Worm (Caenorhabditis elegans) whole organism, L2 larva: ENCODE data around the gene kin-20.
A peak's percentile ranks its signal among the peaks of the same experiment; 100 is the strongest.

Experiments used
- C34F6.9 ChIP-seq: fragments of 150-350 bp; optimal IDR thresholded peaks from 2 replicates; lab custom pipeline; 2014; ENCODE audit warnings: missing biosample characterization, missing genetic modification characterization
- F13H6.1 ChIP-seq: sonication (generic microtip); optimal IDR thresholded peaks from 2 replicates; lab custom pipeline; 2016; ENCODE audit warnings: missing genetic modification characterization, missing compliant biosample characterization
- Y55F3AM.14 ChIP-seq: fragments of 200-800 bp; sonication (Bioruptor generic); optimal IDR thresholded peaks from 2 replicates; lab custom pipeline; 2018; ENCODE audit warnings: mild to moderate bottlenecking, missing genetic modification characterization, missing compliant biosample characterization
- ZK546.5 ChIP-seq: sonication (generic microtip); optimal IDR thresholded peaks from 2 replicates; lab custom pipeline; 2017; ENCODE audit warnings: missing biosample characterization, missing genetic modification characterization
- aly-2 ChIP-seq: fragments of 150-350 bp; optimal IDR thresholded peaks from 2 replicates; lab custom pipeline; 2014; ENCODE audit warnings: missing biosample characterization, missing genetic modification characterization
- ama-1 ChIP-seq: fragments of 150-350 bp; optimal IDR thresholded peaks from 2 replicates; lab custom pipeline; 2018; ENCODE audit warnings: inconsistent platforms
- ceh-16 ChIP-seq: fragments of 150-350 bp; optimal IDR thresholded peaks from 2 replicates; lab custom pipeline; 2014; ENCODE audit warnings: missing biosample characterization, missing genetic modification characterization
- crh-2 ChIP-seq: sonication (generic microtip); optimal IDR thresholded peaks from 2 replicates; lab custom pipeline; 2017; ENCODE audit warnings: missing biosample characterization, missing genetic modification characterization
- egl-27 ChIP-seq: sonication (generic microtip); optimal IDR thresholded peaks from 3 replicates; lab custom pipeline; 2017; ENCODE audit warnings: missing biosample characterization, missing genetic modification reagents, missing genetic modification characterization
- elt-1 ChIP-seq: fragments of 150-350 bp; optimal IDR thresholded peaks from 2 replicates; lab custom pipeline; 2014; ENCODE audit warnings: missing biosample characterization, missing genetic modification characterization
- elt-3 ChIP-seq: sonication (generic microtip); optimal IDR thresholded peaks from 2 replicates; lab custom pipeline; 2017; ENCODE audit warnings: missing biosample characterization, missing genetic modification characterization
- fos-1 ChIP-seq: fragments of 150-350 bp; optimal IDR thresholded peaks from 2 replicates; lab custom pipeline; 2014; ENCODE audit warnings: missing biosample characterization, missing genetic modification characterization
- gmeb-1 ChIP-seq: fragments of 150-350 bp; optimal IDR thresholded peaks from 2 replicates; lab custom pipeline; 2014; ENCODE audit warnings: missing biosample characterization, missing genetic modification characterization
- lin-11 ChIP-seq: fragments of 150-350 bp; sonication (generic microtip); optimal IDR thresholded peaks from 2 replicates; lab custom pipeline; 2014; ENCODE audit warnings: missing biosample characterization, missing genetic modification characterization, inconsistent platforms, mixed read lengths
- mab-5 ChIP-seq: fragments of 150-350 bp; optimal IDR thresholded peaks from 2 replicates; lab custom pipeline; 2014; ENCODE audit warnings: missing biosample characterization, missing genetic modification characterization
- mbf-1 ChIP-seq: sonication (generic microtip); optimal IDR thresholded peaks from 2 replicates; lab custom pipeline; 2017; ENCODE audit warnings: missing biosample characterization, missing genetic modification characterization
- mdl-1 ChIP-seq, 2 experiments: fragments of 150-350 bp in 1 of 2; sonication (generic microtip) in 1 of 2; optimal IDR thresholded peaks; 2 replicates each; lab custom pipeline; 2017; ENCODE audit warnings: missing biosample characterization in 2 of 2, missing genetic modification characterization in 2 of 2
- nhr-10 ChIP-seq: sonication (generic microtip); optimal IDR thresholded peaks from 2 replicates; lab custom pipeline; 2017; ENCODE audit warnings: missing biosample characterization, missing genetic modification characterization
- nhr-12 ChIP-seq: fragments of 150-350 bp; optimal IDR thresholded peaks from 2 replicates; lab custom pipeline; 2014; ENCODE audit warnings: missing biosample characterization, missing genetic modification characterization
- nhr-129 ChIP-seq: fragments of 150-350 bp; optimal IDR thresholded peaks from 2 replicates; lab custom pipeline; 2014; ENCODE audit warnings: missing biosample characterization, missing genetic modification characterization
- nhr-21 ChIP-seq: fragments of 150-350 bp; optimal IDR thresholded peaks from 2 replicates; lab custom pipeline; 2014; ENCODE audit warnings: missing biosample characterization, missing genetic modification characterization
- nhr-23 ChIP-seq: fragments of 150-350 bp; optimal IDR thresholded peaks from 2 replicates; lab custom pipeline; 2014; ENCODE audit warnings: missing biosample characterization, missing genetic modification reagents, missing genetic modification characterization
- nhr-6 ChIP-seq: fragments of 150-350 bp; optimal IDR thresholded peaks from 2 replicates; lab custom pipeline; 2014; ENCODE audit warnings: missing biosample characterization, missing genetic modification characterization
- skn-1 ChIP-seq: sonication (generic microtip); optimal IDR thresholded peaks from 2 replicates; lab custom pipeline; 2017; ENCODE audit warnings: missing biosample characterization, missing genetic modification characterization
- sma-3 ChIP-seq: sonication (generic microtip); optimal IDR thresholded peaks from 2 replicates; lab custom pipeline; 2016; ENCODE audit warnings: missing genetic modification reagents, missing genetic modification characterization, missing compliant biosample characterization
- sma-9 ChIP-seq, 2 experiments: fragments of 150-350 bp in 1 of 2; sonication (generic microtip) in 1 of 2; optimal IDR thresholded peaks; 2 replicates each; lab custom pipeline; 2014 to 2016; ENCODE audit warnings: missing genetic modification characterization in 2 of 2, mild to moderate bottlenecking in 1 of 2, missing biosample characterization in 1 of 2, missing compliant biosample characterization in 1 of 2, missing genetic modification reagents in 1 of 2, moderate library complexity in 1 of 2
- snpc-4 ChIP-seq: fragments of 150-350 bp; optimal IDR thresholded peaks from 2 replicates; lab custom pipeline; 2014; ENCODE audit warnings: missing biosample characterization, missing genetic modification characterization
- unc-39 ChIP-seq: fragments of 150-350 bp; optimal IDR thresholded peaks from 2 replicates; lab custom pipeline; 2014; ENCODE audit warnings: missing biosample characterization, missing genetic modification characterization
- unc-62 ChIP-seq: fragments of 150-350 bp; optimal IDR thresholded peaks from 2 replicates; lab custom pipeline; 2014; ENCODE audit warnings: missing biosample characterization, missing genetic modification reagents, missing genetic modification characterization
- zag-1 ChIP-seq: fragments of 150-350 bp; optimal IDR thresholded peaks from 2 replicates; lab custom pipeline; 2014; ENCODE audit warnings: missing biosample characterization, missing genetic modification characterization
- ztf-1 ChIP-seq: fragments of 200-800 bp; sonication (Bioruptor generic); conservative IDR thresholded peaks from 2 replicates; pipeline ENCODE4 v1.3.6; 2022; ENCODE audit warnings: missing genetic modification characterization, missing compliant biosample characterization
- ztf-11 ChIP-seq: sonication (generic microtip); optimal IDR thresholded peaks from 2 replicates; lab custom pipeline; 2017; ENCODE audit warnings: missing biosample characterization, missing genetic modification characterization
- ztf-4 ChIP-seq: fragments of 150-350 bp; optimal IDR thresholded peaks from 2 replicates; lab custom pipeline; 2014; ENCODE audit warnings: missing biosample characterization, missing genetic modification characterization

kin-20 gene

DNA sequence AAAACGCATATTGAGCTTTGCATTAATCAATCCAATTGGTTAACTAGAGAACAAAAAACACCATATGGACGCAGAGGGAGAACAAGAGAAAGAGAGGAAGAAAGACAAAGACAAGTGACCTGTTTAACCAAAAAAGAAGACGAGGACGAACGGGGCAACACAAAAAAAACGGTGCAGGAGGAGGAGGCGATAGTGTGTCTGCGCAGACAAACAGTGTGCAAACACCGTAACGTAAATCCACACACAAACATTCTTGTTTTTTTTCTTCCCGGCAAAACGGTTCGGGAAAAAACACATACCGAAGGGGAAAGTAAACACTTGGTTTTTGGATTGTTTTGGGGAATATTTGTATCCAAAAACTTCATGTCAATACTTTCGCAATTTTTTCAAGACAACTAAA, 31.0 kb downstream of the kin-20 start:
- no peak for TF ChIP-seq egl-27 (tag; lab: Kevin White, UChicago)
- no peak for TF ChIP-seq nhr-21 (tag; lab: Kevin White, UChicago)
- TF ChIP-seq sma-9 (GFP tag; optimal IDR thresholded peaks at IDR 0.05; lab: Kevin White, UChicago), result peak; percentile 19
- no peak for TF ChIP-seq sma-9 (tag; optimal IDR thresholded peaks at IDR 0.05; lab: Kevin White, UChicago)
- TF ChIP-seq nhr-6 (tag; lab: Kevin White, UChicago), result no peak
- peak; percentile 26 for TF ChIP-seq fos-1 (tag; lab: Kevin White, UChicago)
- no peak for TF ChIP-seq mdl-1 (tag; optimal IDR thresholded peaks at IDR 0.05; lab: Kevin White, UChicago)
- TF ChIP-seq F13H6.1 (tag; lab: Kevin White, UChicago), result no peak
- TF ChIP-seq crh-2 (tag; lab: Kevin White, UChicago), result no peak
- TF ChIP-seq ztf-1 (GFP tag; lab: Robert Waterston, UW), result no peak
- TF ChIP-seq snpc-4 (tag; lab: Kevin White, UChicago), result no peak
- no peak for TF ChIP-seq zag-1 (tag; lab: Kevin White, UChicago)
- peak; percentile 26 for TF ChIP-seq nhr-129 (tag; lab: Kevin White, UChicago)
- no peak for TF ChIP-seq ztf-11 (tag; lab: Kevin White, UChicago)
- TF ChIP-seq mbf-1 (tag; lab: Kevin White, UChicago), result no peak

- TF ChIP-seq Y55F3AM.14 (GFP tag; lab: Kevin White, UChicago) (no peak), mab-5 (tag; lab: Kevin White, UChicago) (no peak)
Observed at ce11 chrX:15246182-15246581, 31.4 kb downstream of the kin-20 start, which contains the start of gene piki-1. Gene piki-1 (minus strand): TSS chrX:15246399.

ce11 chrX:15242726-15243125, 34.8 kb downstream of the kin-20 start:
- TF ChIP-seq sma-9 (GFP tag; optimal IDR thresholded peaks at IDR 0.05; lab: Kevin White, UChicago) (no peak), sma-9 (tag; optimal IDR thresholded peaks at IDR 0.05; lab: Kevin White, UChicago) (no peak), elt-3 (tag; lab: Kevin White, UChicago) (no peak), unc-39 (tag; lab: Kevin White, UChicago) (no peak), gmeb-1 (tag; lab: Kevin White, UChicago) (no peak), nhr-23 (tag; lab: Kevin White, UChicago) (no peak), ama-1 (lab: Kevin White, UChicago) (no peak), ztf-1 (GFP tag; lab: Robert Waterston, UW) (no peak), elt-1 (tag; lab: Kevin White, UChicago) (no peak), nhr-129 (tag; lab: Kevin White, UChicago) (no peak), nhr-6 (tag; lab: Kevin White, UChicago) (no peak), skn-1 (tag; lab: Kevin White, UChicago) (no peak), ztf-11 (tag; lab: Kevin White, UChicago) (no peak), zag-1 (tag; lab: Kevin White, UChicago) (no peak), lin-11 (tag; lab: Kevin White, UChicago) (no peak), nhr-12 (tag; lab: Kevin White, UChicago) (no peak), nhr-10 (tag; lab: Kevin White, UChicago) (no peak)

DNA sequence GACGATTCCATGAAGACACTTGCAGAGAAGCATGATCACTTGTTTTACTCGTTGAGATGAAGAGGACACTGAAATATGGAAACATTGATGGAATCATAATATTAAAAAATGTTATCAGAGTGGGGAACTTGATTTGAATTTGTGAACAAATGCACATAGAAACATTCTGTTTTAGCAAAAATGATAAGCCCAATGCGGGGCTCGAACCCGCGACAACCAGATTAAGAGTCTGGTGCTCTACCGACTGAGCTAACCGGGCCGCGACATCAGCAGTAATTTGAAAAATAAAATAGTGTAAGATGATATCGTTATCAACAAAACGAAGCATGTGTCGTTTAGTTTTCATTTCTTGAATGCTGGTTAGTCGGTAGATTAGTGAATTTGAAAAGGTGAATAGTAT, 36.4 kb downstream of the kin-20 start:
- TF ChIP-seq crh-2 (tag; lab: Kevin White, UChicago) (no peak), mab-5 (tag; lab: Kevin White, UChicago) (no peak), unc-62 (GFP tag; lab: Kevin White, UChicago) (no peak), C34F6.9 (tag; lab: Kevin White, UChicago) (no peak), ztf-4 (tag; lab: Kevin White, UChicago) (no peak), ceh-16 (tag; lab: Kevin White, UChicago) (no peak), sma-3 (no peak), elt-3 (tag; lab: Kevin White, UChicago) (no peak), mbf-1 (tag; lab: Kevin White, UChicago) (no peak), zag-1 (tag; lab: Kevin White, UChicago) (no peak), gmeb-1 (tag; lab: Kevin White, UChicago) (no peak), egl-27 (tag; lab: Kevin White, UChicago) (no peak), aly-2 (tag; lab: Kevin White, UChicago) (no peak), nhr-10 (tag; lab: Kevin White, UChicago) (no peak), ZK546.5 (tag; lab: Kevin White, UChicago) (no peak), nhr-129 (tag; lab: Kevin White, UChicago) (no peak), snpc-4 (tag; lab: Kevin White, UChicago) (no peak)
